Worm (Caenorhabditis elegans) whole organism, L4 larva: ENCODE data around the gene T27E7.9.

Source experiments
- F10B5.3 ChIP-seq: sonication (generic microtip); optimal IDR thresholded peaks from 2 replicates; lab custom pipeline; 2016; ENCODE audit warnings: mild to moderate bottlenecking, missing genetic modification characterization, missing compliant biosample characterization
- F26F4.8 ChIP-seq: fragments of 200-800 bp; sonication (Bioruptor generic); conservative IDR thresholded peaks from 2 replicates; pipeline ENCODE4 v1.3.6; 2022; ENCODE audit warnings: missing genetic modification characterization, missing compliant biosample characterization
- Y105C5A.15 ChIP-seq: fragments of 200-800 bp; sonication (Bioruptor generic); IDR thresholded peaks from 2 replicates; pipeline ENCODE4 v1.3.6; 2022; ENCODE audit warnings: missing genetic modification characterization, missing compliant biosample characterization
- Y48G9A.11 ChIP-seq: fragments of 200-800 bp; sonication (Bioruptor generic); IDR thresholded peaks from 2 replicates; pipeline ENCODE4 v1.3.6; 2022; ENCODE audit warnings: missing genetic modification reagents, missing genetic modification characterization, missing compliant biosample characterization
- Y75B8A.6 ChIP-seq: fragments of 200-800 bp; sonication (Bioruptor generic); IDR thresholded peaks from 2 replicates; pipeline ENCODE4 v1.3.6; 2022; ENCODE audit warnings: missing genetic modification reagents, missing genetic modification characterization, missing compliant biosample characterization
- ZK546.5 ChIP-seq, 2 experiments: sonication (generic microtip); optimal IDR thresholded peaks; 2 replicates each; lab custom pipeline; 2017; ENCODE audit warnings: missing biosample characterization in 2 of 2, missing genetic modification characterization in 2 of 2
- ama-1 ChIP-seq: fragments of 150-350 bp; optimal IDR thresholded peaks from 2 replicates; lab custom pipeline; 2014; ENCODE audit warnings: inconsistent platforms, mixed read lengths
- arid-1 ChIP-seq: fragments of 200-800 bp; sonication (Bioruptor generic); conservative IDR thresholded peaks from 2 replicates; pipeline ENCODE4 v1.3.6; 2022; ENCODE audit warnings: missing genetic modification reagents, missing genetic modification characterization, missing compliant biosample characterization
- ceh-32 ChIP-seq: sonication (generic microtip); optimal IDR thresholded peaks from 2 replicates; lab custom pipeline; 2016; ENCODE audit warnings: mild to moderate bottlenecking, missing genetic modification characterization, missing compliant biosample characterization; ENCODE audit not compliant: poor library complexity
- ceh-44 ChIP-seq: fragments of 200-800 bp; sonication (Bioruptor generic); IDR thresholded peaks from 2 replicates; pipeline ENCODE4 v1.3.6; 2022; ENCODE audit warnings: missing genetic modification reagents, missing genetic modification characterization, missing compliant biosample characterization
- ceh-62 ChIP-seq: sonication (generic microtip); optimal IDR thresholded peaks from 2 replicates; lab custom pipeline; 2017; ENCODE audit warnings: missing biosample characterization, missing genetic modification characterization
- ctbp-1 ChIP-seq: fragments of 200-800 bp; sonication (Bioruptor generic); IDR thresholded peaks from 2 replicates; pipeline ENCODE4 v1.3.6; 2022; ENCODE audit warnings: missing genetic modification reagents, missing genetic modification characterization, missing compliant biosample characterization
- daf-19 ChIP-seq: fragments of 200-800 bp; sonication (Bioruptor generic); conservative IDR thresholded peaks from 2 replicates; pipeline ENCODE4 v1.3.6; 2022; ENCODE audit warnings: missing genetic modification characterization, missing compliant biosample characterization
- dmd-8 ChIP-seq: fragments of 200-800 bp; sonication (Bioruptor generic); IDR thresholded peaks from 2 replicates; pipeline ENCODE4 v1.3.6; 2022; ENCODE audit warnings: missing genetic modification characterization, missing compliant biosample characterization
- egl-27 ChIP-seq: sonication (generic microtip); optimal IDR thresholded peaks from 3 replicates; lab custom pipeline; 2017; ENCODE audit warnings: missing biosample characterization, missing genetic modification reagents, missing genetic modification characterization
- hif-1 ChIP-seq, 2 experiments: sonication (generic microtip); optimal IDR thresholded peaks; 2 replicates each; lab custom pipeline; 2016 to 2017; ENCODE audit warnings: missing compliant biosample characterization in 2 of 2, missing genetic modification characterization in 2 of 2, missing genetic modification reagents in 2 of 2, missing genotype in 2 of 2, mild to moderate bottlenecking in 1 of 2
- hmg-1.1 ChIP-seq: fragments of 200-800 bp; sonication (Bioruptor generic); IDR thresholded peaks from 2 replicates; pipeline ENCODE4 v1.3.6; 2022; ENCODE audit warnings: missing genetic modification reagents, missing genetic modification characterization, missing compliant biosample characterization
- lim-7 ChIP-seq: fragments of 200-800 bp; sonication (Bioruptor generic); IDR thresholded peaks from 2 replicates; pipeline ENCODE4 v1.3.6; 2022; ENCODE audit warnings: missing genetic modification characterization, missing compliant biosample characterization
- lin-15B ChIP-seq: fragments of 150-350 bp; sonication (generic microtip); optimal IDR thresholded peaks from 3 replicates; lab custom pipeline; 2014; ENCODE audit warnings: missing biosample characterization, missing genetic modification characterization
- lin-29 ChIP-seq: fragments of 200-800 bp; sonication (Bioruptor generic); IDR thresholded peaks from 2 replicates; pipeline ENCODE4 v1.3.6; 2022; ENCODE audit warnings: missing genetic modification reagents, missing genetic modification characterization, missing compliant biosample characterization
- lin-38 ChIP-seq: fragments of 200-800 bp; sonication (Bioruptor generic); IDR thresholded peaks from 2 replicates; pipeline ENCODE4 v1.3.6; 2022; ENCODE audit warnings: missing genetic modification reagents, missing genetic modification characterization, missing compliant biosample characterization
- lsy-2 ChIP-seq, 2 experiments: fragments of 150-350 bp in 1 of 2; sonication (generic microtip) in 1 of 2; optimal IDR thresholded peaks; 2 replicates each; lab custom pipeline; 2014 to 2017; ENCODE audit warnings: missing biosample characterization in 2 of 2, missing genetic modification characterization in 2 of 2
- mdt-29 ChIP-seq: fragments of 200-800 bp; sonication (Bioruptor generic); IDR thresholded peaks from 2 replicates; pipeline ENCODE4 v1.3.6; 2022; ENCODE audit warnings: missing genetic modification reagents, missing genetic modification characterization, missing compliant biosample characterization
- mep-1 ChIP-seq: fragments of 150-350 bp; sonication (generic microtip); optimal IDR thresholded peaks from 3 replicates; lab custom pipeline; 2014; ENCODE audit warnings: missing biosample characterization, missing genetic modification characterization
- nhr-102 ChIP-seq: sonication (generic microtip); optimal IDR thresholded peaks from 2 replicates; lab custom pipeline; 2016; ENCODE audit warnings: mild to moderate bottlenecking, missing genetic modification characterization, moderate library complexity, missing compliant biosample characterization
- nhr-25 ChIP-seq: sonication (generic microtip); optimal IDR thresholded peaks from 2 replicates; lab custom pipeline; 2017; ENCODE audit warnings: missing genetic modification characterization, mild to moderate bottlenecking, missing compliant biosample characterization, antibody characterized with exemption, moderate library complexity, borderline replicate concordance; ENCODE audit not compliant: insufficient read depth
- nhr-28 ChIP-seq: fragments of 150-350 bp; optimal IDR thresholded peaks from 2 replicates; lab custom pipeline; 2014; ENCODE audit warnings: missing biosample characterization, missing genetic modification characterization
- nhr-6 ChIP-seq: fragments of 150-350 bp; optimal IDR thresholded peaks from 2 replicates; lab custom pipeline; 2014; ENCODE audit warnings: missing biosample characterization, missing genetic modification characterization
- nhr-77 ChIP-seq: fragments of 150-350 bp; optimal IDR thresholded peaks from 2 replicates; lab custom pipeline; 2014; ENCODE audit warnings: missing biosample characterization, missing genetic modification characterization
- php-3 ChIP-seq: fragments of 200-800 bp; sonication (Bioruptor generic); IDR thresholded peaks from 2 replicates; pipeline ENCODE4 v1.3.6; 2022; ENCODE audit warnings: missing genetic modification reagents, missing genetic modification characterization, missing compliant biosample characterization
- saeg-2 ChIP-seq: fragments of 200-800 bp; sonication (Bioruptor generic); IDR thresholded peaks from 2 replicates; pipeline ENCODE4 v1.3.6; 2022; ENCODE audit warnings: missing genetic modification reagents, missing genetic modification characterization, missing compliant biosample characterization
- set-16 ChIP-seq: fragments of 200-800 bp; sonication (Bioruptor generic); IDR thresholded peaks from 2 replicates; pipeline ENCODE4 v1.3.6; 2022; ENCODE audit warnings: missing genetic modification reagents, missing genetic modification characterization, missing compliant biosample characterization
- snpc-1.2 ChIP-seq: fragments of 200-800 bp; sonication (Bioruptor generic); IDR thresholded peaks from 2 replicates; pipeline ENCODE4 v1.3.6; 2022; ENCODE audit warnings: missing genetic modification reagents, missing genetic modification characterization, missing compliant biosample characterization
- spr-1 ChIP-seq: sonication (generic microtip); optimal IDR thresholded peaks from 2 replicates; lab custom pipeline; 2016; ENCODE audit warnings: mild to moderate bottlenecking, missing genetic modification characterization, missing compliant biosample characterization
- unc-130 ChIP-seq: sonication (generic microtip); optimal IDR thresholded peaks from 2 replicates; lab custom pipeline; 2016; ENCODE audit warnings: missing genetic modification reagents, missing genetic modification characterization, missing compliant biosample characterization
- unc-39 ChIP-seq: sonication (generic microtip); optimal IDR thresholded peaks from 2 replicates; lab custom pipeline; 2017; ENCODE audit warnings: missing biosample characterization, missing genetic modification characterization
- unc-62 ChIP-seq, 3 experiments: fragments of 150-350 bp in 1 of 3; sonication (generic microtip); optimal IDR thresholded peaks in 2 of 3; peaks in 1 of 3; 1 replicate in 1 of 3; 2 replicates in 2 of 3; lab custom pipeline; 2014 to 2017; ENCODE audit warnings: missing biosample characterization in 3 of 3, missing genetic modification characterization in 3 of 3, missing genetic modification reagents in 3 of 3, missing genotype in 1 of 3
- vab-7 ChIP-seq: fragments of 200-800 bp; sonication (Bioruptor generic); IDR thresholded peaks from 2 replicates; pipeline ENCODE4 v1.3.6; 2022; ENCODE audit warnings: missing genetic modification reagents, missing genetic modification characterization, missing compliant biosample characterization
- zip-11 ChIP-seq: fragments of 200-800 bp; sonication (Bioruptor generic); IDR thresholded peaks from 2 replicates; pipeline ENCODE4 v1.3.6; 2022; ENCODE audit warnings: missing genetic modification characterization, missing compliant biosample characterization
- ztf-11 ChIP-seq: fragments of 150-350 bp; optimal IDR thresholded peaks from 2 replicates; lab custom pipeline; 2014; ENCODE audit warnings: missing biosample characterization, missing genetic modification characterization

The T27E7.9 gene

ce11 chrIV:14532366-14532765, 16.8 kb downstream of the T27E7.9 start:
- TF ChIP-seq lin-29 (no peak), daf-19 (no peak), unc-130 (GFP tag; lab: Kevin White, UChicago) (no peak), nhr-25 (no peak), Y105C5A.15 (no peak), set-16 (GFP tag; lab: Robert Waterston, UW) (no peak; the same call in 1 of the 2 replicates), ceh-44 (GFP tag; lab: Robert Waterston, UW) (no peak), mep-1 (no peak), hif-1 (tag; optimal IDR thresholded peaks at IDR 0.05; lab: Kevin White, UChicago) (no peak), hmg-1.1 (no peak)

- TF ChIP-seq set-16 (GFP tag; lab: Robert Waterston, UW): no peak
- no peak for TF ChIP-seq lin-38 (GFP tag; lab: Robert Waterston, UW)
- no peak for TF ChIP-seq ceh-62 (tag; lab: Kevin White, UChicago)
- TF ChIP-seq snpc-1.2 (GFP tag; lab: Robert Waterston, UW): peak; percentile 66
- no peak for TF ChIP-seq unc-62 (GFP tag; optimal IDR thresholded peaks at IDR 0.05 in 1 of 2; lab: Kevin White, UChicago)
- TF ChIP-seq unc-62 (tag; optimal IDR thresholded peaks at IDR 0.05; lab: Kevin White, UChicago): no peak
- no peak for TF ChIP-seq spr-1 (tag; lab: Kevin White, UChicago)
- TF ChIP-seq F26F4.8 (GFP tag; lab: Robert Waterston, UW): no peak
Measured at ce11 chrIV:14530031-14530430, 19.2 kb downstream of the T27E7.9 start.

- TF ChIP-seq unc-62 (GFP tag; optimal IDR thresholded peaks at IDR 0.05 in 1 of 2; lab: Kevin White, UChicago): no peak
- no peak for TF ChIP-seq unc-62 (tag; optimal IDR thresholded peaks at IDR 0.05; lab: Kevin White, UChicago)
- TF ChIP-seq php-3 (GFP tag; lab: Robert Waterston, UW): no peak
- no peak for TF ChIP-seq lsy-2 (tag; optimal IDR thresholded peaks at IDR 0.05; lab: Kevin White, UChicago)
- no peak for TF ChIP-seq nhr-6 (tag; lab: Kevin White, UChicago)
- no peak for TF ChIP-seq ama-1
- TF ChIP-seq nhr-77: no peak
- TF ChIP-seq nhr-28 (tag; lab: Kevin White, UChicago): no peak
- TF ChIP-seq ZK546.5 (tag; optimal IDR thresholded peaks at IDR 0.05; lab: Kevin White, UChicago): no peak
- no peak for TF ChIP-seq unc-39 (tag; lab: Kevin White, UChicago)
- TF ChIP-seq egl-27 (tag; lab: Kevin White, UChicago): no peak
- no peak for TF ChIP-seq arid-1 (GFP tag; lab: Robert Waterston, UW)
- no peak for TF ChIP-seq F10B5.3 (tag; lab: Kevin White, UChicago)
- TF ChIP-seq nhr-25: no peak
- TF ChIP-seq, all 104 proteins: peak for 0
Measured at ce11 chrIV:14528718-14529117, 20.5 kb downstream of the T27E7.9 start, which contains the start of gene T27E7.3. TSS of gene T27E7.3 (plus strand) at chrIV:14529018.

ce11 chrIV:14525272-14526162, 23.7 kb downstream of the T27E7.9 start:
- TF ChIP-seq Y48G9A.11 (peak; percentile 74), ceh-44 (GFP tag; lab: Robert Waterston, UW) (peak; percentile 68; the same call in 1 of the 2 replicates), vab-7 (GFP tag; lab: Robert Waterston, UW) (0 out of 2 replicates have a peak, but pooled peaks have one; percentile 10), unc-130 (GFP tag; lab: Kevin White, UChicago) (peak; percentile 12), lin-38 (GFP tag; lab: Robert Waterston, UW) (peak; percentile 58), snpc-1.2 (GFP tag; lab: Robert Waterston, UW) (peak; percentile 100), mdt-29 (GFP tag; lab: Robert Waterston, UW) (peak; percentile 93)

ce11 chrIV:14523568-14523967, 25.6 kb downstream of the T27E7.9 start, which contains the start of gene srh-63:
TSS of gene srh-63 (plus strand) at chrIV:14523868.
- no peak for TF ChIP-seq lin-15B
- no peak for TF ChIP-seq nhr-102 (tag; lab: Kevin White, UChicago)
- no peak for TF ChIP-seq ceh-32 (tag; lab: Kevin White, UChicago)
- TF ChIP-seq php-3 (GFP tag; lab: Robert Waterston, UW): no peak
- no peak for TF ChIP-seq Y75B8A.6 (GFP tag; lab: Robert Waterston, UW)
- no peak for TF ChIP-seq lim-7 (GFP tag; lab: Robert Waterston, UW)
- TF ChIP-seq ctbp-1 (GFP tag; lab: Robert Waterston, UW): no peak
- TF ChIP-seq dmd-8 (GFP tag; lab: Robert Waterston, UW): no peak
- TF ChIP-seq ceh-62 (tag; lab: Kevin White, UChicago): no peak
- TF ChIP-seq Y48G9A.11: no peak
- TF ChIP-seq zip-11 (GFP tag; lab: Robert Waterston, UW): no peak
- no peak for TF ChIP-seq ztf-11
- no peak for TF ChIP-seq saeg-2 (GFP tag; lab: Robert Waterston, UW)
